Fruit fly (Drosophila melanogaster): ENCODE measurements around the gene CG1208.

dm6 chr3R:5831339-5831738 is at the start of gene CG1208:
- TF ChIP-seq CTCF (optimal IDR thresholded peaks at IDR 0.05) = no peak
- TF ChIP-seq CG8478 (optimal IDR thresholded peaks at IDR 0.05) = no peak
